Worm (Caenorhabditis elegans): ENCODE data around the gene ets-6.

ce11 chrV:7547479-7547878 lies 32.9 kb downstream of the ets-6 start, which contains the start of gene ftn-1:
- no peak for TF ChIP-seq flt-1 (GFP tag; IDR thresholded peaks at IDR 0.05)
- TF ChIP-seq ztf-29 (GFP tag; IDR thresholded peaks at IDR 0.05) = no peak
- TF ChIP-seq cog-1 (tag; optimal IDR thresholded peaks at IDR 0.05) = no peak
- TF ChIP-seq ztf-23 (GFP tag; IDR thresholded peaks at IDR 0.05) = no peak
- no peak for TF ChIP-seq klf-2 (GFP tag; conservative IDR thresholded peaks at IDR 0.05)
